Fruit fly (Drosophila melanogaster) whole organism, embryonic: ENCODE results near the gene CG42535.
A peak's percentile ranks its signal among the peaks of the same experiment; 100 is the strongest.

Source experiments
- Abd-B ChIP-seq: fragments of 200-800 bp; sonication (Bioruptor generic); optimal IDR thresholded peaks from 2 replicates; lab custom pipeline; 2018; ENCODE audit warnings: missing biosample characterization, mild to moderate bottlenecking, missing genetic modification characterization, moderate library complexity
- BEAF-32 ChIP-seq: fragments of 200-800 bp; sonication (Bioruptor generic); optimal IDR thresholded peaks from 3 replicates; lab custom pipeline; 2017; ENCODE audit warnings: missing biosample characterization, missing genetic modification characterization, mild to moderate bottlenecking, moderate library complexity, missing genetic modification reagents
- BtbVII ChIP-seq: fragments of 200-800 bp; sonication (Bioruptor generic); optimal IDR thresholded peaks from 3 replicates; lab custom pipeline; 2017; ENCODE audit warnings: missing biosample characterization, mild to moderate bottlenecking, missing genetic modification characterization
- Bteb2 ChIP-seq: fragments of 200-800 bp; sonication (Bioruptor generic); optimal IDR thresholded peaks from 2 replicates; lab custom pipeline; 2016; ENCODE audit warnings: missing biosample characterization, missing genetic modification characterization
- CG10147 ChIP-seq: fragments of 200-800 bp; sonication (Bioruptor generic); optimal IDR thresholded peaks from 2 replicates; lab custom pipeline; 2019; ENCODE audit warnings: missing biosample characterization, mild to moderate bottlenecking, missing genetic modification characterization, moderate library complexity
- CG10209 ChIP-seq: fragments of 200-800 bp; sonication (Bioruptor generic); optimal IDR thresholded peaks from 3 replicates; lab custom pipeline; 2017; ENCODE audit warnings: missing biosample characterization, mild to moderate bottlenecking, missing genetic modification characterization, missing genetic modification reagents
- CG12299 ChIP-seq: fragments of 200-800 bp; sonication (Bioruptor generic); optimal IDR thresholded peaks from 2 replicates; lab custom pipeline; 2018; ENCODE audit warnings: missing biosample characterization, mild to moderate bottlenecking, missing genetic modification characterization
- CG12942 ChIP-seq: fragments of 200-800 bp; sonication (Bioruptor generic); optimal IDR thresholded peaks from 3 replicates; lab custom pipeline; 2016; ENCODE audit warnings: missing biosample characterization, missing genetic modification characterization
- CG13296 ChIP-seq: fragments of 200-800 bp; sonication (Bioruptor generic); optimal IDR thresholded peaks from 3 replicates; lab custom pipeline; 2018; ENCODE audit warnings: missing biosample characterization, mild to moderate bottlenecking, missing genetic modification characterization
- CG13775 ChIP-seq: fragments of 200-800 bp; sonication (Bioruptor generic); optimal IDR thresholded peaks from 3 replicates; lab custom pipeline; 2017; ENCODE audit warnings: missing biosample characterization, mild to moderate bottlenecking, missing genetic modification characterization
- CG17385 ChIP-seq: fragments of 200-800 bp; sonication (Bioruptor generic); optimal IDR thresholded peaks from 3 replicates; lab custom pipeline; 2018; ENCODE audit warnings: missing biosample characterization, mild to moderate bottlenecking, missing genetic modification characterization
- CG17612 ChIP-seq: fragments of 200-800 bp; sonication (Bioruptor generic); IDR thresholded peaks from 2 replicates; pipeline ENCODE4 v1.3.6; 2022; ENCODE audit warnings: missing biosample characterization, missing genetic modification characterization
- CG17802 ChIP-seq: fragments of 200-800 bp; sonication (Bioruptor generic); optimal IDR thresholded peaks from 2 replicates; lab custom pipeline; 2018; ENCODE audit warnings: missing biosample characterization, mild to moderate bottlenecking, missing genetic modification characterization, moderate library complexity
- CG18599 ChIP-seq: fragments of 200-800 bp; sonication (Bioruptor generic); optimal IDR thresholded peaks from 3 replicates; lab custom pipeline; 2017; ENCODE audit warnings: missing biosample characterization, missing genetic modification characterization, mild to moderate bottlenecking, moderate library complexity, missing genetic modification reagents
- CG2678 ChIP-seq: fragments of 200-800 bp; sonication (Bioruptor generic); optimal IDR thresholded peaks from 3 replicates; lab custom pipeline; 2019; ENCODE audit warnings: missing biosample characterization, mild to moderate bottlenecking, missing genetic modification characterization, moderate library complexity
- CG3163 ChIP-seq: fragments of 200-800 bp; sonication (Bioruptor generic); optimal IDR thresholded peaks from 3 replicates; lab custom pipeline; 2016; ENCODE audit warnings: missing biosample characterization, missing genetic modification characterization
- CG3838 ChIP-seq: fragments of 200-800 bp; sonication (Bioruptor generic); optimal IDR thresholded peaks from 3 replicates; lab custom pipeline; 2016; ENCODE audit warnings: missing biosample characterization, missing genetic modification characterization
- CG4617 ChIP-seq: fragments of 200-800 bp; sonication (Bioruptor generic); optimal IDR thresholded peaks from 3 replicates; lab custom pipeline; 2016; ENCODE audit warnings: missing biosample characterization, missing genetic modification characterization, borderline replicate concordance
- CG5953 ChIP-seq: fragments of 200-800 bp; sonication (Bioruptor generic); IDR thresholded peaks from 2 replicates; pipeline ENCODE4 v1.3.6; 2022; ENCODE audit warnings: missing biosample characterization, missing genetic modification characterization
- Dbx ChIP-seq: fragments of 200-800 bp; sonication (Bioruptor generic); IDR thresholded peaks from 3 replicates; pipeline ENCODE4 v1.3.6; 2022; ENCODE audit warnings: missing biosample characterization, missing genetic modification characterization
- Dip2 ChIP-seq: fragments of 200-800 bp; sonication (Bioruptor generic); IDR thresholded peaks from 2 replicates; pipeline ENCODE4 v1.3.6; 2022; ENCODE audit warnings: missing biosample characterization, missing genetic modification characterization
- Doc2 ChIP-seq: fragments of 200-800 bp; sonication (Bioruptor generic); IDR thresholded peaks from 2 replicates; pipeline ENCODE4 v1.3.6; 2022; ENCODE audit warnings: missing biosample characterization, missing genetic modification characterization
- ERR ChIP-seq: fragments of 200-800 bp; sonication (Bioruptor generic); optimal IDR thresholded peaks from 2 replicates; lab custom pipeline; 2016; ENCODE audit warnings: missing biosample characterization, missing genetic modification characterization
- Gug ChIP-seq: fragments of 200-800 bp; sonication (Bioruptor generic); IDR thresholded peaks from 4 replicates; pipeline ENCODE4 v1.3.6; 2022; ENCODE audit warnings: missing biosample characterization, missing genetic modification characterization
- HLH3B ChIP-seq: fragments of 200-800 bp; sonication (Bioruptor generic); IDR thresholded peaks from 2 replicates; pipeline ENCODE4 v1.3.6; 2022; ENCODE audit warnings: missing biosample characterization, missing genetic modification characterization
- HLH54F ChIP-seq: fragments of 200-800 bp; sonication (Bioruptor generic); optimal IDR thresholded peaks from 3 replicates; lab custom pipeline; 2016; ENCODE audit warnings: missing biosample characterization, missing genetic modification characterization
- HLHmδ ChIP-seq: fragments of 200-800 bp; sonication (Bioruptor generic); optimal IDR thresholded peaks from 2 replicates; lab custom pipeline; 2018; ENCODE audit warnings: missing biosample characterization, mild to moderate bottlenecking, missing genetic modification characterization, moderate library complexity
- Hmr ChIP-seq: fragments of 200-800 bp; sonication (Bioruptor generic); optimal IDR thresholded peaks from 3 replicates; lab custom pipeline; 2017; ENCODE audit warnings: mild to moderate bottlenecking, missing biosample characterization, missing genetic modification reagents, missing genetic modification characterization
- MBD-R2 ChIP-seq: fragments of 200-800 bp; sonication (Bioruptor generic); IDR thresholded peaks from 2 replicates; pipeline ENCODE4 v1.3.6; 2022; ENCODE audit warnings: missing biosample characterization, missing genetic modification characterization
- Meics ChIP-seq: fragments of 200-800 bp; sonication (Bioruptor generic); optimal IDR thresholded peaks from 2 replicates; lab custom pipeline; 2017; ENCODE audit warnings: missing biosample characterization, mild to moderate bottlenecking, missing genetic modification characterization
- NC2α ChIP-seq: fragments of 200-800 bp; sonication (Bioruptor generic); optimal IDR thresholded peaks from 2 replicates; lab custom pipeline; 2016; ENCODE audit warnings: missing biosample characterization, missing genetic modification characterization
- Nf-YC ChIP-seq: fragments of 200-800 bp; optimal IDR thresholded peaks from 3 replicates; lab custom pipeline; 2019; ENCODE audit warnings: missing biosample characterization, mild to moderate bottlenecking, missing genetic modification characterization, moderate library complexity
- Ravus ChIP-seq: fragments of 200-800 bp; sonication (Bioruptor generic); IDR thresholded peaks from 2 replicates; pipeline ENCODE4 v1.3.6; 2022; ENCODE audit warnings: missing biosample characterization, missing genetic modification characterization
- Rfx ChIP-seq: fragments of 200-800 bp; sonication (Bioruptor generic); IDR thresholded peaks from 2 replicates; pipeline ENCODE4 v1.3.6; 2022; ENCODE audit warnings: missing biosample characterization, missing genetic modification characterization
- Six4 ChIP-seq: fragments of 200-800 bp; sonication (Bioruptor generic); optimal IDR thresholded peaks from 2 replicates; lab custom pipeline; 2016; ENCODE audit warnings: missing biosample characterization, missing genetic modification characterization
- Sox102F ChIP-seq: fragments of 200-800 bp; sonication (Bioruptor generic); optimal IDR thresholded peaks from 2 replicates; lab custom pipeline; 2018; ENCODE audit warnings: missing biosample characterization, mild to moderate bottlenecking, missing genetic modification characterization, moderate library complexity
- ac ChIP-seq: fragments of 200-800 bp; sonication (Bioruptor generic); optimal IDR thresholded peaks from 3 replicates; lab custom pipeline; 2017; ENCODE audit warnings: missing biosample characterization, mild to moderate bottlenecking, missing genetic modification characterization
- bcd ChIP-seq: fragments of 200-800 bp; sonication (Bioruptor generic); optimal IDR thresholded peaks from 2 replicates; lab custom pipeline; 2017; ENCODE audit warnings: missing biosample characterization, mild to moderate bottlenecking, missing genetic modification characterization
- br ChIP-seq: fragments of >200 bp; optimal IDR thresholded peaks from 2 replicates; lab custom pipeline; 2017
- bsh ChIP-seq, 2 experiments: fragments of 200-800 bp; sonication (Bioruptor generic); optimal IDR thresholded peaks; 2 replicates each; lab custom pipeline; 2017 to 2018; ENCODE audit warnings: mild to moderate bottlenecking in 2 of 2, missing biosample characterization in 2 of 2, missing genetic modification characterization in 2 of 2, moderate library complexity in 1 of 2
- dm ChIP-seq: fragments of 200-800 bp; sonication (Bioruptor generic); optimal IDR thresholded peaks from 3 replicates; lab custom pipeline; 2016; ENCODE audit warnings: missing biosample characterization, missing genetic modification characterization
- en ChIP-seq: fragments of 200-800 bp; sonication (Bioruptor generic); optimal IDR thresholded peaks from 2 replicates; lab custom pipeline; 2016; ENCODE audit warnings: missing biosample characterization, missing genetic modification characterization
- ewg ChIP-seq: fragments of 200-800 bp; sonication (Bioruptor generic); optimal IDR thresholded peaks from 3 replicates; lab custom pipeline; 2017; ENCODE audit warnings: mild to moderate bottlenecking, missing biosample characterization, missing genetic modification reagents, missing genetic modification characterization
- fru ChIP-seq: fragments of >200 bp; optimal IDR thresholded peaks from 2 replicates; lab custom pipeline; 2017
- gfzf ChIP-seq: fragments of 200-800 bp; sonication (Bioruptor generic); optimal IDR thresholded peaks from 2 replicates; lab custom pipeline; 2016; ENCODE audit warnings: missing biosample characterization, mild to moderate bottlenecking, missing genetic modification characterization, moderate library complexity
- ind ChIP-seq: fragments of 200-800 bp; sonication (Bioruptor generic); optimal IDR thresholded peaks from 3 replicates; lab custom pipeline; 2016; ENCODE audit warnings: missing biosample characterization, missing genetic modification characterization
- luna ChIP-seq: fragments of 200-800 bp; sonication (Bioruptor generic); optimal IDR thresholded peaks from 2 replicates; lab custom pipeline; 2016; ENCODE audit warnings: missing biosample characterization, missing genetic modification characterization
- peb ChIP-seq: fragments of 200-800 bp; sonication (Bioruptor generic); IDR thresholded peaks from 2 replicates; pipeline ENCODE4 v1.3.6; 2022; ENCODE audit warnings: missing biosample characterization, missing genetic modification characterization
- row ChIP-seq: fragments of 200-800 bp; sonication (Bioruptor generic); IDR thresholded peaks from 3 replicates; pipeline ENCODE4 v1.3.6; 2022; ENCODE audit warnings: missing biosample characterization, missing genetic modification characterization
- salm ChIP-seq: fragments of 200-800 bp; sonication (Bioruptor generic); optimal IDR thresholded peaks from 2 replicates; lab custom pipeline; 2018; ENCODE audit warnings: missing biosample characterization, mild to moderate bottlenecking, missing genetic modification characterization
- sens ChIP-seq: fragments of 200-800 bp; sonication (Bioruptor generic); peaks from one replicate; lab custom pipeline; 2016; ENCODE audit warnings: missing biosample characterization, missing genetic modification characterization
- slp2 ChIP-seq: fragments of 200-800 bp; sonication (Bioruptor generic); optimal IDR thresholded peaks from 2 replicates; lab custom pipeline; 2016; ENCODE audit warnings: missing biosample characterization, missing genetic modification characterization
- ttk ChIP-seq: fragments of 200-800 bp; sonication (Bioruptor generic); IDR thresholded peaks from 2 replicates; pipeline ENCODE4 v2.1.2; 2022; ENCODE audit warnings: missing biosample characterization, missing genetic modification characterization

CG42535 gene

DNA sequence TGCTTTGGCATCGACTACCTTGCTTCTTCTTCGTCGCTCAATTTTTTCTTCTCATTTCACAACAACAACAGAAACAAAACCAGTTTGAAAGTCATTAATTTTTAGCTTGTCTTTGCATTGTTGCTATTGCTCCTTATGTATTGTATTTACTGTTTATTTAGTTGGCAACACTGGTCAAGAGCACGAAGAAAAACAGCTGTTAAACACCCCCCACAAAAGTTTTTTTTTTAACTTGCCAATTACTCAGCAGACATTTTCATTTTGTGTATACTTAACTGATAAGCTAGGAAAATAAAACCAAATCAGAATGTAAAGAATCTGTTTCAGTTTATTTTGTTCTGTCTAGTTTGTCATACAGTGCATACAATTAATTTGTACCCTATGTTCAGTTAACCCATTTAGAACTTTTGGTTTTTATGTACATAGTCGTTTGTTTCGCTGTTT lies 49.0 kb upstream of the CG42535 start (continued):
- TF ChIP-seq Nf-YC (tag; lab: Kevin White, UChicago) (no peak), Rfx (0 out of 2 replicates have a peak, but pooled peaks have one; percentile 43), CG10147 (no peak), ac (no peak), HLHmδ (GFP tag; lab: Kevin White, UChicago) (no peak), Gug (GFP tag; lab: Robert Waterston, UW) (no peak), CG12299 (tag; lab: Kevin White, UChicago) (no peak), HLH3B (GFP tag; lab: Robert Waterston, UW) (no peak), CG18599 (GFP tag; lab: Kevin White, UChicago) (peak; percentile 45), gfzf (no peak), Dip2 (GFP tag; lab: Robert Waterston, UW) (no peak), CG17612 (GFP tag; lab: Robert Waterston, UW) (no peak), CG17385 (GFP tag; lab: Kevin White, UChicago) (peak; percentile 61), dm (GFP tag; lab: Kevin White, UChicago) (no peak), ttk (GFP tag; lab: Robert Waterston, UW) (no peak), br (lab: Kevin White, UChicago) (no peak), HLH54F (GFP tag; lab: Kevin White, UChicago) (no peak), Doc2 (no peak), Ravus (GFP tag; lab: Robert Waterston, UW) (no peak), CG5953 (GFP tag; lab: Robert Waterston, UW) (no peak), CG3163 (GFP tag; lab: Kevin White, UChicago) (no peak), sens (no peak), BtbVII (GFP tag; lab: Kevin White, UChicago) (peak; percentile 54), Meics (GFP tag; lab: Kevin White, UChicago) (peak; percentile 8), luna (GFP tag; lab: Kevin White, UChicago) (peak; percentile 12), CG13775 (GFP tag; lab: Kevin White, UChicago) (peak; percentile 22), ewg (GFP tag; lab: Kevin White, UChicago) (no peak), row (GFP tag; lab: Robert Waterston, UW) (0 out of 3 replicates have a peak, but pooled peaks have one; percentile 13), CG12942 (GFP tag; lab: Kevin White, UChicago) (no peak), en (GFP tag; lab: Kevin White, UChicago) (no peak), Abd-B (no peak), CG17802 (tag; lab: Kevin White, UChicago) (no peak), bsh (GFP tag; optimal IDR thresholded peaks at IDR 0.05; lab: Kevin White, UChicago) (peak in 1 of 2 experiments; percentile 34), Bteb2 (GFP tag; lab: Kevin White, UChicago) (peak; percentile 2), CG13296 (GFP tag; lab: Kevin White, UChicago) (peak; percentile 60), salm (tag; lab: Kevin White, UChicago) (peak; percentile 21), CG4617 (GFP tag; lab: Kevin White, UChicago) (no peak), Sox102F (GFP tag; lab: Kevin White, UChicago) (peak; percentile 49), ERR (GFP tag; lab: Kevin White, UChicago) (no peak), bcd (GFP tag; lab: Kevin White, UChicago) (peak; percentile 7), MBD-R2 (GFP tag; lab: Robert Waterston, UW) (no peak), Dbx (GFP tag; lab: Robert Waterston, UW) (no peak), peb (no peak), slp2 (GFP tag; lab: Kevin White, UChicago) (no peak), BEAF-32 (no peak), ind (no peak), Six4 (GFP tag; lab: Kevin White, UChicago) (no peak), NC2α (GFP tag; lab: Kevin White, UChicago) (no peak), CG2678 (tag; lab: Kevin White, UChicago) (peak; percentile 51), CG3838 (GFP tag; lab: Kevin White, UChicago) (no peak), CG10209 (GFP tag; lab: Kevin White, UChicago) (no peak), fru (lab: Kevin White, UChicago) (no peak), Hmr (peak; percentile 55)
